Worm (Caenorhabditis elegans) whole organism, late embryonic: ENCODE measurements around the gene C50F4.4.

Experiments used
- ama-1 ChIP-seq: fragments of 150-350 bp; optimal IDR thresholded peaks from 2 replicates; lab custom pipeline; 2014
- ceh-14 ChIP-seq: sonication (generic microtip); optimal IDR thresholded peaks from 2 replicates; lab custom pipeline; 2016; ENCODE audit warnings: missing genotype, missing genetic modification characterization, missing compliant biosample characterization
- dmd-4 ChIP-seq: sonication (generic microtip); optimal IDR thresholded peaks from 2 replicates; lab custom pipeline; 2016; ENCODE audit warnings: borderline replicate concordance, missing genetic modification characterization, missing compliant biosample characterization
- elt-2 ChIP-seq: sonication (generic microtip); optimal IDR thresholded peaks from 2 replicates; lab custom pipeline; 2016; ENCODE audit warnings: missing genetic modification reagents, missing genetic modification characterization, missing compliant biosample characterization
- ets-4 ChIP-seq: sonication (generic microtip); optimal IDR thresholded peaks from 2 replicates; lab custom pipeline; 2016; ENCODE audit warnings: missing genetic modification characterization, missing compliant biosample characterization
- eyg-1 ChIP-seq: sonication (generic microtip); optimal IDR thresholded peaks from 2 replicates; lab custom pipeline; 2016; ENCODE audit warnings: missing genotype, missing genetic modification characterization, missing compliant biosample characterization
- fkh-10 ChIP-seq: fragments of 150-350 bp; optimal IDR thresholded peaks from 2 replicates; lab custom pipeline; 2014; ENCODE audit warnings: missing biosample characterization, missing genetic modification reagents, missing genetic modification characterization
- nhr-11 ChIP-seq: fragments of 150-350 bp; optimal IDR thresholded peaks from 2 replicates; lab custom pipeline; 2014; ENCODE audit warnings: missing biosample characterization, missing genetic modification characterization
- odd-2 ChIP-seq: sonication (generic microtip); optimal IDR thresholded peaks from 2 replicates; lab custom pipeline; 2017; ENCODE audit warnings: antibody characterized with exemption, mild to moderate bottlenecking, missing genetic modification characterization, missing compliant biosample characterization
- ref-2 ChIP-seq: sonication (generic microtip); optimal IDR thresholded peaks from 2 replicates; lab custom pipeline; 2016; ENCODE audit warnings: missing genetic modification characterization, missing compliant biosample characterization
- syd-9 ChIP-seq: sonication (generic microtip); optimal IDR thresholded peaks from 2 replicates; lab custom pipeline; 2016; ENCODE audit warnings: mild to moderate bottlenecking, missing genetic modification characterization, moderate library complexity, missing compliant biosample characterization
- zip-5 ChIP-seq: sonication (generic microtip); optimal IDR thresholded peaks from 2 replicates; lab custom pipeline; 2016; ENCODE audit warnings: missing genetic modification characterization, missing compliant biosample characterization

DNA sequence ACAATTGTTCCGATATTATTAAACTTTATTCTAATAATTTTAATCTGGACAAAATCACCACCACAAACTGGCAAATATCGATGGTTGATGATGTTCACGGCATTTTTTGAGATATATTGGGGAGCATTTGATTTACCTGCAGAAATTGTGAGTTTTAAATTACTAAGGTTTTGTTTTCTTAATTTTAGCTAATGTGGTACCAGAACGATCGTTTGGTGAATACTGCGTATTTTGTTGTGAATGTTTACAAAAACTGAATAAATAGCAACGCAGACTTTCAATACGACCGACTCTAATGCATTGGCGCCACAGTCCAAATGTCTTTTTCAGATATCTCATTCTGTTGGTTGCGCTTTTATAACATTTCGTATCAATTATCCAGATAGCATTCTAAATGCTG, 14.9 kb upstream of the C50F4.4 start:
- no peak for TF ChIP-seq ets-4 (tag; lab: Kevin White, UChicago)
- TF ChIP-seq zip-5 (tag; lab: Kevin White, UChicago), result no peak
- TF ChIP-seq ref-2 (tag; lab: Kevin White, UChicago), result no peak
- no peak for TF ChIP-seq elt-2 (tag; lab: Kevin White, UChicago)
- no peak for TF ChIP-seq ceh-14 (tag; lab: Kevin White, UChicago)
- TF ChIP-seq dmd-4 (tag; lab: Kevin White, UChicago), result no peak
- TF ChIP-seq fkh-10 (GFP tag; lab: Kevin White, UChicago), result no peak
- TF ChIP-seq nhr-11 (tag; lab: Kevin White, UChicago), result no peak
- no peak for TF ChIP-seq eyg-1
- TF ChIP-seq syd-9, result no peak
- TF ChIP-seq ama-1 (lab: Kevin White, UChicago), result no peak
- no peak for TF ChIP-seq odd-2 (tag; lab: Kevin White, UChicago)
